Worm (Caenorhabditis elegans): Measurements from ENCODE around the gene T06F4.1.

DNA sequence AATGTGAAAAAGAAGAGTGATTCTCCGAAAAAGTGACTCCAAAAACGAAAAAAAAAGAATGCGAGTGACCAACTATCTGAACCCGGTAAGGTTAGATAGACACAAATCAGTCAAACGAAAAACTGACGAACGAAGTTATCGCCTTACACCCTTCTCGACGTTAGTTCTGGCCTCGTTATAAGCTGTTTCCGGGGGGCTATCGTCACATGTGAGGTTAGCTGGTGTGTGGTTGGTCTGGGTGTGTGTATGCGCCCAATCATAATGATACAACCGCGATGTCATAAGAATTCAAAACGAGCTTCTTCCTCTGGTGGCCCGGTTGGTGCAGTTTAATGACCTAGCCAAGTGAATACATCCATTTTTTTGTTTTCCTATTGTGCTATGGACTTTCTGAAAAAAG is 6.3 kb upstream of the T06F4.1 start:
- TF ChIP-seq nfyb-1 (GFP tag; IDR thresholded peaks at IDR 0.05) (no peak), egl-18 (GFP tag; IDR thresholded peaks at IDR 0.05) (no peak)
